Worm (Caenorhabditis elegans) whole organism, late embryonic: Measurements from ENCODE around the gene tsfm-1.

Experiments
- ama-1 ChIP-seq: fragments of 150-350 bp; optimal IDR thresholded peaks from 2 replicates; lab custom pipeline; 2014
- ets-4 ChIP-seq: sonication (generic microtip); optimal IDR thresholded peaks from 2 replicates; lab custom pipeline; 2016; ENCODE audit warnings: missing genetic modification characterization, missing compliant biosample characterization

ce11 chrV:12296794-12297193 is 25.4 kb upstream of the tsfm-1 start:
- TF ChIP-seq ama-1 (no peak), ets-4 (tag; lab: Kevin White, UChicago) (no peak)
